Comparison of ENCODE assay signal across 1 fruit fly cellular context in genomic region chr2L:1611122-1611521, dm6.
TF ChIP-seq lines count a peak whose summit lies in the region.

Rab3GAP1 (minus strand) TSS chr2L:1611157.
CG14352 (plus strand) TSS chr2L:1611410.

TF ChIP-seq in whole organism, embryonic, 481 proteins besides CTCF, POLR2A, EP300 and RAD21 (continued from another document and continues in another):
- TF ChIP-seq Opbp (GFP tag; IDR thresholded peaks at IDR 0.05; lab: Robert Waterston, UW; ENCODE audit: partially characterized antibody) (no peak), ind (GFP tag; optimal IDR thresholded peaks at IDR 0.05; lab: Kevin White, UChicago) (peak; percentile 93), Mes4 (GFP tag; optimal IDR thresholded peaks at IDR 0.05; lab: Kevin White, UChicago) (peak; percentile 73), CG30403 (GFP tag; optimal IDR thresholded peaks at IDR 0.05; lab: Kevin White, UChicago) (peak; percentile 94), Sox102F (GFP tag; optimal IDR thresholded peaks at IDR 0.05; lab: Kevin White, UChicago) (peak; percentile 87), ttk (GFP tag; IDR thresholded peaks at IDR 0.05; lab: Robert Waterston, UW) (peak; percentile 71), cg (GFP tag; optimal IDR thresholded peaks at IDR 0.05; lab: Kevin White, UChicago) (no peak), CG17829 (tag; optimal IDR thresholded peaks at IDR 0.05; lab: Kevin White, UChicago) (peak; percentile 86), CG10431 (GFP tag; optimal IDR thresholded peaks at IDR 0.05; lab: Kevin White, UChicago) (peak; percentile 9), gsb-n (tag; optimal IDR thresholded peaks at IDR 0.05; lab: Kevin White, UChicago) (peak; percentile 65), Abd-B (GFP tag; optimal IDR thresholded peaks at IDR 0.05; lab: Kevin White, UChicago) (peak; percentile 92), CG14667 (GFP tag; IDR thresholded peaks at IDR 0.05; lab: Robert Waterston, UW) (peak; percentile 72), schlank (tag; optimal IDR thresholded peaks at IDR 0.05; lab: Kevin White, UChicago) (peak; percentile 45), CG15011 (GFP tag; optimal IDR thresholded peaks at IDR 0.05; lab: Kevin White, UChicago) (peak; percentile 12), CG10543 (GFP tag; optimal IDR thresholded peaks at IDR 0.05; lab: Kevin White, UChicago) (peak; percentile 81), Dek (tag; optimal IDR thresholded peaks at IDR 0.05; lab: Kevin White, UChicago) (peak; percentile 69), CG12769 (tag; optimal IDR thresholded peaks at IDR 0.05; lab: Kevin White, UChicago) (no peak), Myb (GFP tag; optimal IDR thresholded peaks at IDR 0.05; lab: Kevin White, UChicago) (peak; percentile 84), tll (GFP tag; optimal IDR thresholded peaks at IDR 0.05; lab: Kevin White, UChicago) (no peak), Dbx (GFP tag; IDR thresholded peaks at IDR 0.05; lab: Robert Waterston, UW) (peak; percentile 86), CG6175 (GFP tag; IDR thresholded peaks at IDR 0.05; lab: Robert Waterston, UW) (0 out of 3 replicates have a peak, but pooled peaks have one; percentile 52), ftz-f1 (GFP tag; optimal IDR thresholded peaks at IDR 0.05; lab: Kevin White, UChicago) (no peak), ranshi (GFP tag; IDR thresholded peaks at IDR 0.05; lab: Robert Waterston, UW) (peak; percentile 81; the same call in 1 of the 2 replicates), CG11247 (GFP tag; IDR thresholded peaks at IDR 0.05; lab: Robert Waterston, UW) (peak; percentile 84), Gsc (GFP tag; IDR thresholded peaks at IDR 0.05; lab: Robert Waterston, UW) (peak; percentile 57), BtbVII (GFP tag; optimal IDR thresholded peaks at IDR 0.05; lab: Kevin White, UChicago) (peak; percentile 14), Hand (GFP tag; optimal IDR thresholded peaks at IDR 0.05; lab: Kevin White, UChicago) (peak; percentile 10), CG4617 (GFP tag; optimal IDR thresholded peaks at IDR 0.05; lab: Kevin White, UChicago; ENCODE audit: borderline replicate concordance) (peak; percentile 88), kay (GFP tag; optimal IDR thresholded peaks at IDR 0.05; lab: Kevin White, UChicago) (no peak), pzg (GFP tag; optimal IDR thresholded peaks at IDR 0.05; lab: Kevin White, UChicago) (peak; percentile 69), CG10959 (GFP tag; IDR thresholded peaks at IDR 0.05; lab: Robert Waterston, UW) (peak; percentile 70; the same call in 1 of the 2 replicates), CG7928 (GFP tag; optimal IDR thresholded peaks at IDR 0.05; lab: Kevin White, UChicago) (peak; percentile 97), CG10366 (GFP tag; IDR thresholded peaks at IDR 0.05; lab: Robert Waterston, UW) (peak; percentile 79), Six4 (GFP tag; optimal IDR thresholded peaks at IDR 0.05; lab: Kevin White, UChicago) (peak; percentile 73), Hey (tag; optimal IDR thresholded peaks at IDR 0.05; lab: Kevin White, UChicago) (no peak), gem (tag; optimal IDR thresholded peaks at IDR 0.05; lab: Kevin White, UChicago) (peak; percentile 92), Drgx (GFP tag; IDR thresholded peaks at IDR 0.05; lab: Robert Waterston, UW) (0 out of 2 replicates have a peak, but pooled peaks have one; percentile 45), CG1529 (GFP tag; optimal IDR thresholded peaks at IDR 0.05; lab: Kevin White, UChicago) (peak; percentile 67), CG10979 (tag; optimal IDR thresholded peaks at IDR 0.05; lab: Kevin White, UChicago) (peak; percentile 76), zf30C (GFP tag; optimal IDR thresholded peaks at IDR 0.05; lab: Kevin White, UChicago) (no peak), inv (GFP tag; IDR thresholded peaks at IDR 0.05; lab: Robert Waterston, UW; ENCODE audit: partially characterized antibody) (no peak), Blimp-1 (GFP tag; optimal IDR thresholded peaks at IDR 0.05; lab: Kevin White, UChicago) (peak; percentile 75), CG2678 (tag; optimal IDR thresholded peaks at IDR 0.05; lab: Kevin White, UChicago) (peak; percentile 86), row (GFP tag; IDR thresholded peaks at IDR 0.05; lab: Robert Waterston, UW) (peak; percentile 94), lmd (GFP tag; IDR thresholded peaks at IDR 0.05; lab: Robert Waterston, UW) (peak; percentile 87), trh (GFP tag; optimal IDR thresholded peaks at IDR 0.05; lab: Kevin White, UChicago) (peak; percentile 32), nmo (GFP tag; optimal IDR thresholded peaks at IDR 0.05; lab: Kevin White, UChicago) (peak; percentile 94), mam (GFP tag; optimal IDR thresholded peaks at IDR 0.05; lab: Kevin White, UChicago) (peak; percentile 86), CG32767 (GFP tag; IDR thresholded peaks at IDR 0.05; lab: Robert Waterston, UW) (peak; percentile 35; the same call in 1 of the 2 replicates), Atf6 (GFP tag; IDR thresholded peaks at IDR 0.05; lab: Robert Waterston, UW) (peak; percentile 65; the same call in 1 of the 2 replicates), CG4328 (GFP tag; optimal IDR thresholded peaks at IDR 0.05; lab: Kevin White, UChicago) (peak; percentile 73), kah (GFP tag; optimal IDR thresholded peaks at IDR 0.05; lab: Kevin White, UChicago) (peak; percentile 32), eve (GFP tag; optimal IDR thresholded peaks at IDR 0.05; lab: Kevin White, UChicago) (no peak), pan (optimal IDR thresholded peaks at IDR 0.05; lab: Kevin White, UChicago) (no peak), pan (GFP tag; optimal IDR thresholded peaks at IDR 0.05 in 1 of 2, IDR thresholded peaks at IDR 0.05 in 1 of 2) (peak in 1 of 2 experiments; percentile 89), seq (GFP tag; IDR thresholded peaks at IDR 0.05; lab: Robert Waterston, UW) (peak; percentile 51), CG12236 (GFP tag; optimal IDR thresholded peaks at IDR 0.05; lab: Kevin White, UChicago) (peak; percentile 65), CG2120 (GFP tag; optimal IDR thresholded peaks at IDR 0.05; lab: Kevin White, UChicago) (peak; percentile 95), pum (GFP tag; optimal IDR thresholded peaks at IDR 0.05; lab: Kevin White, UChicago) (peak; percentile 89), ato (GFP tag; IDR thresholded peaks at IDR 0.05; lab: Robert Waterston, UW; ENCODE audit: partially characterized antibody) (no peak), CG2116 (GFP tag; optimal IDR thresholded peaks at IDR 0.05; lab: Kevin White, UChicago) (peak; percentile 68), Ptx1 (GFP tag; IDR thresholded peaks at IDR 0.05; lab: Robert Waterston, UW) (peak; percentile 87), exex (tag; optimal IDR thresholded peaks at IDR 0.05; lab: Kevin White, UChicago) (no peak), CG10209 (GFP tag; optimal IDR thresholded peaks at IDR 0.05; lab: Kevin White, UChicago) (peak; percentile 85), unc-4 (GFP tag; IDR thresholded peaks at IDR 0.05; lab: Robert Waterston, UW; ENCODE audit: partially characterized antibody) (peak; percentile 55; the same call in 1 of the 2 replicates), CG7372 (GFP tag; IDR thresholded peaks at IDR 0.05; lab: Robert Waterston, UW) (peak; percentile 85), nom (GFP tag; optimal IDR thresholded peaks at IDR 0.05; lab: Kevin White, UChicago) (peak; percentile 13), CG8478 (optimal IDR thresholded peaks at IDR 0.05; lab: Kevin White, UChicago) (no peak), CG18599 (GFP tag; optimal IDR thresholded peaks at IDR 0.05; lab: Kevin White, UChicago) (peak; percentile 82), CG4282 (GFP tag; optimal IDR thresholded peaks at IDR 0.05; lab: Kevin White, UChicago) (peak; percentile 75), CG10654 (GFP tag; optimal IDR thresholded peaks at IDR 0.05; lab: Kevin White, UChicago) (peak; percentile 90), vfl (GFP tag; optimal IDR thresholded peaks at IDR 0.05; lab: Kevin White, UChicago) (peak; percentile 83), Chrac-16 (GFP tag; optimal IDR thresholded peaks at IDR 0.05; lab: Kevin White, UChicago) (peak; percentile 88), ro (GFP tag; IDR thresholded peaks at IDR 0.05; lab: Robert Waterston, UW) (no peak), tgo (GFP tag; IDR thresholded peaks at IDR 0.05; lab: Robert Waterston, UW) (peak; percentile 79), CG4707 (GFP tag; optimal IDR thresholded peaks at IDR 0.05; lab: Kevin White, UChicago) (peak; percentile 3), Mrtf (GFP tag; IDR thresholded peaks at IDR 0.05; lab: Robert Waterston, UW) (peak; percentile 83), wek (GFP tag; optimal IDR thresholded peaks at IDR 0.05; lab: Kevin White, UChicago) (no peak), sens-2 (GFP tag; IDR thresholded peaks at IDR 0.05; lab: Robert Waterston, UW) (peak; percentile 59; the same call in 1 of the 2 replicates), croc (GFP tag; conservative IDR thresholded peaks at IDR 0.05; lab: Robert Waterston, UW) (peak; percentile 71; the same call in 2 of the 3 replicates), amos (GFP tag; IDR thresholded peaks at IDR 0.05; lab: Robert Waterston, UW; ENCODE audit: partially characterized antibody) (no peak), CG17568 (GFP tag; optimal IDR thresholded peaks at IDR 0.05; lab: Kevin White, UChicago) (no peak), ase (GFP tag; IDR thresholded peaks at IDR 0.05; lab: Robert Waterston, UW) (peak; percentile 61; the same call in 1 of the 3 replicates), CG8281 (tag; optimal IDR thresholded peaks at IDR 0.05; lab: Kevin White, UChicago) (peak; percentile 54), Jarid2 (GFP tag; optimal IDR thresholded peaks at IDR 0.05; lab: Kevin White, UChicago) (peak; percentile 5), Dfd (GFP tag; optimal IDR thresholded peaks at IDR 0.05; lab: Kevin White, UChicago) (peak in 1 of 2 experiments; percentile 30), CG1647 (GFP tag; optimal IDR thresholded peaks at IDR 0.05; lab: Kevin White, UChicago) (peak; percentile 85), Lhr (GFP tag; optimal IDR thresholded peaks at IDR 0.05; lab: Kevin White, UChicago) (no peak), CG12744 (GFP tag; optimal IDR thresholded peaks at IDR 0.05; lab: Kevin White, UChicago) (peak; percentile 87), C15 (GFP tag; IDR thresholded peaks at IDR 0.05; lab: Robert Waterston, UW) (peak; percentile 46; the same call in 1 of the 3 replicates), nerfin-2 (GFP tag; IDR thresholded peaks at IDR 0.05; lab: Robert Waterston, UW; ENCODE audit: partially characterized antibody) (no peak), cad (GFP tag; optimal IDR thresholded peaks at IDR 0.05; lab: Kevin White, UChicago) (no peak), HLHmδ (GFP tag; optimal IDR thresholded peaks at IDR 0.05; lab: Kevin White, UChicago) (no peak), chinmo (GFP tag; IDR thresholded peaks at IDR 0.05; lab: Robert Waterston, UW; ENCODE audit: partially characterized antibody) (no peak), CG15696 (tag; optimal IDR thresholded peaks at IDR 0.05; lab: Kevin White, UChicago) (peak; percentile 90), Dp (GFP tag; optimal IDR thresholded peaks at IDR 0.05; lab: Kevin White, UChicago) (peak; percentile 58), CG10147 (GFP tag; optimal IDR thresholded peaks at IDR 0.05; lab: Kevin White, UChicago) (peak; percentile 71), Spps (tag; optimal IDR thresholded peaks at IDR 0.05; lab: Kevin White, UChicago) (peak; percentile 47), Ets65A (GFP tag; lab: Kevin White, UChicago) (peak; percentile 99), Side (GFP tag; optimal IDR thresholded peaks at IDR 0.05; lab: Kevin White, UChicago) (peak; percentile 76), Hmx (GFP tag; optimal IDR thresholded peaks at IDR 0.05; lab: Kevin White, UChicago) (peak; percentile 68), dan (GFP tag; IDR thresholded peaks at IDR 0.05; lab: Robert Waterston, UW) (0 out of 2 replicates have a peak, but pooled peaks have one; percentile 31), CG17385 (GFP tag; optimal IDR thresholded peaks at IDR 0.05; lab: Kevin White, UChicago) (peak; percentile 74), Med (GFP tag; lab: Kevin White, UChicago) (peak; percentile 98), CG5953 (GFP tag; IDR thresholded peaks at IDR 0.05; lab: Robert Waterston, UW) (no peak), CG4360 (GFP tag; IDR thresholded peaks at IDR 0.05; lab: Robert Waterston, UW) (no peak), CG17359 (tag; optimal IDR thresholded peaks at IDR 0.05; lab: Kevin White, UChicago) (peak; percentile 77), CG14965 (GFP tag; optimal IDR thresholded peaks at IDR 0.05; lab: Kevin White, UChicago; ENCODE audit: borderline replicate concordance) (no peak), B-H2 (GFP tag; optimal IDR thresholded peaks at IDR 0.05; lab: Kevin White, UChicago) (peak; percentile 88), CG1832 (GFP tag; optimal IDR thresholded peaks at IDR 0.05; lab: Kevin White, UChicago) (no peak), dmrt99B (tag; optimal IDR thresholded peaks at IDR 0.05; lab: Kevin White, UChicago) (no peak), CG12942 (GFP tag; optimal IDR thresholded peaks at IDR 0.05; lab: Kevin White, UChicago) (peak; percentile 85), HLH4C (GFP tag; IDR thresholded peaks at IDR 0.05; lab: Robert Waterston, UW; ENCODE audit: partially characterized antibody) (no peak), usp (GFP tag; optimal IDR thresholded peaks at IDR 0.05; lab: Kevin White, UChicago) (no peak), HLH3B (GFP tag; IDR thresholded peaks at IDR 0.05; lab: Robert Waterston, UW) (peak; percentile 75; the same call in 1 of the 2 replicates), CG4404 (GFP tag; IDR thresholded peaks at IDR 0.05; lab: Robert Waterston, UW) (peak; percentile 85), fd96Cb (tag; optimal IDR thresholded peaks at IDR 0.05; lab: Kevin White, UChicago) (peak; percentile 84), Elba2 (GFP tag; optimal IDR thresholded peaks at IDR 0.05; lab: Kevin White, UChicago) (peak; percentile 52), ci (GFP tag; IDR thresholded peaks at IDR 0.05; lab: Robert Waterston, UW) (peak; percentile 75), zen2 (GFP tag; IDR thresholded peaks at IDR 0.05; lab: Robert Waterston, UW; ENCODE audit: partially characterized antibody) (no peak), Nf-YA (GFP tag; IDR thresholded peaks at IDR 0.05; lab: Robert Waterston, UW) (peak; percentile 69), Hr39 (optimal IDR thresholded peaks at IDR 0.05; lab: Kevin White, UChicago) (no peak), B-H1 (GFP tag; IDR thresholded peaks at IDR 0.05; lab: Robert Waterston, UW) (peak; percentile 49; the same call in 2 of the 3 replicates), Pdp1 (GFP tag; optimal IDR thresholded peaks at IDR 0.05; lab: Kevin White, UChicago) (peak; percentile 85 to 86), H2.0 (GFP tag; IDR thresholded peaks at IDR 0.05; lab: Robert Waterston, UW) (peak; percentile 76), Sry-β (GFP tag; optimal IDR thresholded peaks at IDR 0.05; lab: Kevin White, UChicago) (no peak), CG8290 (GFP tag; optimal IDR thresholded peaks at IDR 0.05; lab: Kevin White, UChicago) (no peak), CG8290 (tag; optimal IDR thresholded peaks at IDR 0.05; lab: Kevin White, UChicago) (peak in 1 of 2 experiments; percentile 56), CG3847 (GFP tag; IDR thresholded peaks at IDR 0.05; lab: Robert Waterston, UW) (peak; percentile 95)
